Fruit fly (Drosophila melanogaster) whole organism, embryonic: ENCODE data around the gene east.

Experiments
- Ada2b ChIP-seq: fragments of 200-800 bp; sonication (Bioruptor generic); IDR thresholded peaks from 2 replicates; pipeline ENCODE4 v1.3.6; 2022; ENCODE audit warnings: missing biosample characterization, missing genetic modification characterization
- Aef1 ChIP-seq: fragments of 200-800 bp; sonication (Bioruptor generic); IDR thresholded peaks from 3 replicates; pipeline ENCODE4 v1.3.6; 2022; ENCODE audit warnings: missing biosample characterization, missing genetic modification characterization
- Asciz ChIP-seq: fragments of 200-800 bp; sonication (Bioruptor generic); optimal IDR thresholded peaks from 2 replicates; lab custom pipeline; 2017; ENCODE audit warnings: missing biosample characterization, mild to moderate bottlenecking, missing genetic modification characterization, missing genetic modification reagents
- CG11560 ChIP-seq: fragments of 200-800 bp; sonication (Bioruptor generic); IDR thresholded peaks from 3 replicates; pipeline ENCODE4 v1.3.6; 2022; ENCODE audit warnings: missing biosample characterization, missing genetic modification characterization
- CG12155 ChIP-seq: fragments of 200-800 bp; sonication (Bioruptor generic); optimal IDR thresholded peaks from 3 replicates; lab custom pipeline; 2016; ENCODE audit warnings: missing biosample characterization, missing genetic modification characterization
- CG12236 ChIP-seq: fragments of 200-800 bp; sonication (Bioruptor generic); optimal IDR thresholded peaks from 2 replicates; lab custom pipeline; 2016; ENCODE audit warnings: missing biosample characterization, missing genetic modification characterization
- CG12942 ChIP-seq: fragments of 200-800 bp; sonication (Bioruptor generic); optimal IDR thresholded peaks from 3 replicates; lab custom pipeline; 2016; ENCODE audit warnings: missing biosample characterization, missing genetic modification characterization
- CG14050 ChIP-seq: fragments of 200-800 bp; sonication (Bioruptor generic); IDR thresholded peaks from 3 replicates; pipeline ENCODE4 v1.3.6; 2022; ENCODE audit warnings: missing biosample characterization, missing genetic modification characterization
- CG14710 ChIP-seq: fragments of 200-800 bp; sonication (Bioruptor generic); optimal IDR thresholded peaks from 3 replicates; lab custom pipeline; 2019; ENCODE audit warnings: missing biosample characterization, mild to moderate bottlenecking, missing genetic modification characterization, moderate library complexity
- CG14860 ChIP-seq: fragments of 200-800 bp; sonication (Bioruptor generic); IDR thresholded peaks from 3 replicates; pipeline ENCODE4 v1.3.6; 2022; ENCODE audit warnings: missing biosample characterization, missing genetic modification characterization; ENCODE audit not compliant: partially characterized antibody
- CG15601 ChIP-seq: fragments of 200-800 bp; sonication (Bioruptor generic); optimal IDR thresholded peaks from 3 replicates; lab custom pipeline; 2019; ENCODE audit warnings: missing biosample characterization, mild to moderate bottlenecking, missing genetic modification characterization, moderate library complexity
- CG15696 ChIP-seq: fragments of 200-800 bp; sonication (Bioruptor generic); optimal IDR thresholded peaks from 2 replicates; lab custom pipeline; 2019; ENCODE audit warnings: missing biosample characterization, mild to moderate bottlenecking, missing genetic modification characterization, moderate library complexity
- CG1647 ChIP-seq: fragments of 200-800 bp; sonication (Bioruptor generic); optimal IDR thresholded peaks from 3 replicates; lab custom pipeline; 2016; ENCODE audit warnings: missing biosample characterization, missing genetic modification characterization
- CG16863 ChIP-seq: fragments of 200-800 bp; sonication (Bioruptor generic); optimal IDR thresholded peaks from 3 replicates; lab custom pipeline; 2016; ENCODE audit warnings: missing biosample characterization, missing genetic modification characterization
- CG17829 ChIP-seq: fragments of 200-800 bp; optimal IDR thresholded peaks from 2 replicates; lab custom pipeline; 2019; ENCODE audit warnings: missing biosample characterization, mild to moderate bottlenecking, missing genetic modification characterization, moderate library complexity
- CG18262 ChIP-seq: fragments of 200-800 bp; optimal IDR thresholded peaks from 3 replicates; lab custom pipeline; 2019; ENCODE audit warnings: missing biosample characterization, mild to moderate bottlenecking, missing genetic modification characterization, moderate library complexity
- CG1832 ChIP-seq: fragments of 200-800 bp; sonication (Bioruptor generic); optimal IDR thresholded peaks from 2 replicates; lab custom pipeline; 2017; ENCODE audit warnings: missing biosample characterization, mild to moderate bottlenecking, missing genetic modification characterization, inconsistent platforms
- CG2875 ChIP-seq: fragments of 200-800 bp; sonication (Bioruptor generic); optimal IDR thresholded peaks from 2 replicates; lab custom pipeline; 2017; ENCODE audit warnings: missing biosample characterization, mild to moderate bottlenecking, missing genetic modification characterization, missing genetic modification reagents
- CG30431 ChIP-seq: fragments of 200-800 bp; sonication (Bioruptor generic); optimal IDR thresholded peaks from 2 replicates; lab custom pipeline; 2017; ENCODE audit warnings: missing biosample characterization, missing genetic modification characterization
- CG31365 ChIP-seq: fragments of 200-800 bp; sonication (Bioruptor generic); optimal IDR thresholded peaks from 2 replicates; lab custom pipeline; 2018; ENCODE audit warnings: missing biosample characterization, mild to moderate bottlenecking, missing genetic modification characterization
- CG32532 ChIP-seq: fragments of 200-800 bp; sonication (Bioruptor generic); IDR thresholded peaks from 2 replicates; pipeline ENCODE4 v1.3.6; 2022; ENCODE audit warnings: missing biosample characterization, missing genetic modification characterization
- CG42726 ChIP-seq: fragments of 200-800 bp; sonication (Bioruptor generic); IDR thresholded peaks from 2 replicates; pipeline ENCODE4 v1.3.6; 2022; ENCODE audit warnings: missing biosample characterization, missing genetic modification characterization; ENCODE audit not compliant: partially characterized antibody
- CG4328 ChIP-seq: fragments of 200-800 bp; sonication (Bioruptor generic); optimal IDR thresholded peaks from 3 replicates; lab custom pipeline; 2017; ENCODE audit warnings: missing biosample characterization, missing genetic modification reagents, missing genetic modification characterization
- CG6689 ChIP-seq: fragments of 200-800 bp; sonication (Bioruptor generic); IDR thresholded peaks from 2 replicates; pipeline ENCODE4 v1.3.6; 2022; ENCODE audit warnings: missing biosample characterization, missing genetic modification characterization
- CG7271 ChIP-seq: fragments of 200-800 bp; sonication (Bioruptor generic); optimal IDR thresholded peaks from 2 replicates; lab custom pipeline; 2018; ENCODE audit warnings: missing biosample characterization, mild to moderate bottlenecking, missing genetic modification characterization, moderate library complexity
- CG7839 ChIP-seq: fragments of 200-800 bp; sonication (Bioruptor generic); optimal IDR thresholded peaks from 3 replicates; lab custom pipeline; 2018; ENCODE audit warnings: missing biosample characterization, mild to moderate bottlenecking, missing genetic modification characterization, moderate library complexity
- CG7928 ChIP-seq: fragments of 200-800 bp; sonication (Bioruptor generic); optimal IDR thresholded peaks from 2 replicates; lab custom pipeline; 2017; ENCODE audit warnings: missing biosample characterization, mild to moderate bottlenecking, missing genetic modification characterization
- CG8290 ChIP-seq, 3 experiments: fragments of 200-800 bp; sonication (Bioruptor generic); optimal IDR thresholded peaks; 2 replicates each; lab custom pipeline; 2016 to 2019; ENCODE audit warnings: missing biosample characterization in 3 of 3, missing genetic modification characterization in 3 of 3, mild to moderate bottlenecking in 2 of 3, moderate library complexity in 1 of 3
- CG8944 ChIP-seq: fragments of 200-800 bp; sonication (Bioruptor generic); optimal IDR thresholded peaks from 3 replicates; lab custom pipeline; 2016; ENCODE audit warnings: missing biosample characterization, missing genetic modification characterization
- Dip3 ChIP-seq: fragments of 200-800 bp; sonication (Bioruptor generic); optimal IDR thresholded peaks from 3 replicates; lab custom pipeline; 2016; ENCODE audit warnings: missing biosample characterization, missing genetic modification characterization
- HHEX ChIP-seq: fragments of 200-800 bp; sonication (Bioruptor generic); optimal IDR thresholded peaks from 3 replicates; lab custom pipeline; 2017; ENCODE audit warnings: missing biosample characterization, mild to moderate bottlenecking, missing genetic modification characterization, missing genetic modification reagents
- Jarid2 ChIP-seq: fragments of 200-800 bp; sonication (Bioruptor generic); optimal IDR thresholded peaks from 3 replicates; lab custom pipeline; 2017; ENCODE audit warnings: mild to moderate bottlenecking, missing biosample characterization, missing genetic modification reagents, missing genetic modification characterization
- Nf-YA ChIP-seq: fragments of 200-800 bp; sonication (Bioruptor generic); IDR thresholded peaks from 2 replicates; pipeline ENCODE4 v1.3.6; 2022; ENCODE audit warnings: missing biosample characterization, missing genetic modification characterization
- Scr ChIP-seq: fragments of 200-800 bp; sonication (Bioruptor generic); IDR thresholded peaks from 2 replicates; pipeline ENCODE4 v1.3.6; 2022; ENCODE audit warnings: missing biosample characterization, missing genetic modification characterization; ENCODE audit not compliant: partially characterized antibody
- Sry-δ ChIP-seq: fragments of 200-800 bp; sonication (Bioruptor generic); optimal IDR thresholded peaks from 2 replicates; lab custom pipeline; 2016; ENCODE audit warnings: missing biosample characterization, missing genetic modification characterization
- Xbp1 ChIP-seq: fragments of 200-800 bp; sonication (Bioruptor generic); optimal IDR thresholded peaks from 3 replicates; lab custom pipeline; 2016; ENCODE audit warnings: missing biosample characterization, mild to moderate bottlenecking, missing genetic modification characterization
- bowl ChIP-seq: fragments of 200-800 bp; sonication (Bioruptor generic); IDR thresholded peaks from 2 replicates; pipeline ENCODE4 v1.3.6; 2022; ENCODE audit warnings: missing biosample characterization, missing genetic modification characterization
- bsh ChIP-seq, 2 experiments: fragments of 200-800 bp; sonication (Bioruptor generic); optimal IDR thresholded peaks; 2 replicates each; lab custom pipeline; 2017 to 2018; ENCODE audit warnings: mild to moderate bottlenecking in 2 of 2, missing biosample characterization in 2 of 2, missing genetic modification characterization in 2 of 2, moderate library complexity in 1 of 2
- btn ChIP-seq: fragments of 200-800 bp; sonication (Bioruptor generic); optimal IDR thresholded peaks from 2 replicates; lab custom pipeline; 2016; ENCODE audit warnings: missing biosample characterization, missing genetic modification characterization
- emc ChIP-seq: fragments of 200-800 bp; sonication (Bioruptor generic); optimal IDR thresholded peaks from 2 replicates; lab custom pipeline; 2016; ENCODE audit warnings: missing biosample characterization, missing genetic modification characterization
- ewg ChIP-seq: fragments of 200-800 bp; sonication (Bioruptor generic); optimal IDR thresholded peaks from 3 replicates; lab custom pipeline; 2017; ENCODE audit warnings: mild to moderate bottlenecking, missing biosample characterization, missing genetic modification reagents, missing genetic modification characterization
- ftz-f1 ChIP-seq: fragments of 200-800 bp; sonication (Bioruptor generic); optimal IDR thresholded peaks from 2 replicates; lab custom pipeline; 2016; ENCODE audit warnings: missing biosample characterization, missing genetic modification characterization
- hb ChIP-seq: fragments of 200-800 bp; sonication (Bioruptor generic); IDR thresholded peaks from 3 replicates; pipeline ENCODE4 v1.3.6; 2022; ENCODE audit warnings: missing biosample characterization, missing genetic modification characterization; ENCODE audit not compliant: partially characterized antibody
- ken ChIP-seq: fragments of 200-800 bp; sonication (Bioruptor generic); IDR thresholded peaks from 3 replicates; pipeline ENCODE4 v1.3.6; 2022; ENCODE audit warnings: missing biosample characterization, missing genetic modification characterization
- lola ChIP-seq, 3 experiments: fragments of >200 bp in 2 of 3; fragments of 200-800 bp in 1 of 3; sonication (Bioruptor generic) in 1 of 3; optimal IDR thresholded peaks; 2 replicates each; lab custom pipeline; 2017 to 2019; ENCODE audit warnings: missing biosample characterization in 3 of 3, missing genetic modification characterization in 3 of 3, mild to moderate bottlenecking in 1 of 3, moderate library complexity in 1 of 3
- otp ChIP-seq: fragments of 200-800 bp; sonication (Bioruptor generic); IDR thresholded peaks from 3 replicates; pipeline ENCODE4, ENCODE4 v1.3.6; 2022; ENCODE audit warnings: missing biosample characterization, missing genetic modification characterization
- sisA ChIP-seq: fragments of 200-800 bp; sonication (Bioruptor generic); IDR thresholded peaks from 2 replicates; pipeline ENCODE4 v1.3.6; 2022; ENCODE audit warnings: missing biosample characterization, missing genetic modification characterization
- sr ChIP-seq: fragments of 200-800 bp; sonication (Bioruptor generic); IDR thresholded peaks from 3 replicates; pipeline ENCODE4 v1.3.6; 2022; ENCODE audit warnings: missing biosample characterization, missing genetic modification characterization
- unc-4 ChIP-seq: fragments of 200-800 bp; sonication (Bioruptor generic); IDR thresholded peaks from 2 replicates; pipeline ENCODE4 v1.3.6; 2022; ENCODE audit warnings: missing biosample characterization, missing genetic modification characterization; ENCODE audit not compliant: partially characterized antibody

The east gene

DNA sequence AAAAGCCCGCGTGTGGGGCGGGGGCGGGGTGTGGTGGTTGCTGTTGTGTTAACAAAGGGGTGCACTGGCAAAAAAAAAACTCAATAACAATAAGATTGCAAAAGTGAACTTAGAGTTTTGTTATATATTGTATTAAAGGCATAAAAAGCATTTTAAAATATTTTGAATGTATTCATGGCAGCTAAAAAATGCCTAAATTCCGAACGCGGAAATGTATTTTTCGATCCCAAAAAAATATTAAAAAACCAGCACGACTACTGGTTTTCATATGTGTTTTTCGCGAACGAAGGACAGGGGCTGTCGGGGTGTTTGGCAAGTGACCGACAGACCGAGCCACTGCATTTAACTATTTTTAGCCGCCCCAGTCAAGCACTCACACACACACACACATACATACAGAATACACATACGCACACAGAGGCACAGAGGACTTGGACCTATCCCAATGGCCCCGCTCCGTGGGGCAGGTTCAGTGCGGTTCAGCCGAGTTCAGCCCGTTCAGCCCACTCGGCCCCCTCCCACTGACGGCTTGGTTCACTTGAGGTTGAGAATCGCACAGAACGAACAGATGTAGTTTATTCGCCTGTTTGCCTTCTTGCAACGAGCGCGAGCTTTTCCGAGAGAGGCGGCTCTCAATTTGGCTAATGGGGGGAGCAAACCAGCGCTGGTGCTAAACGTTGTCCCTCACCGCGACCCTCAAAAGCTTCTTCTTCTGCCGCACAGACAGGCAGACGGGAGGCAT lies 43.7 kb upstream of the east start (continued):
- TF ChIP-seq CG14050 (GFP tag; lab: Robert Waterston, UW), result no peak
- TF ChIP-seq Asciz (GFP tag; lab: Kevin White, UChicago), result no peak
- 0 out of 3 replicates have a peak, but pooled peaks have one; percentile 37 for TF ChIP-seq sr (GFP tag; lab: Robert Waterston, UW)
- no peak for TF ChIP-seq HHEX (GFP tag; lab: Kevin White, UChicago)
- TF ChIP-seq otp, result no peak
- TF ChIP-seq CG15601 (tag; lab: Kevin White, UChicago), result no peak
- TF ChIP-seq CG31365 (tag; lab: Kevin White, UChicago), result no peak
- no peak for TF ChIP-seq CG12236 (GFP tag; lab: Kevin White, UChicago)
- TF ChIP-seq CG30431 (GFP tag; lab: Kevin White, UChicago), result no peak
- no peak for TF ChIP-seq emc (GFP tag; lab: Kevin White, UChicago)
- peak in 1 of 2 experiments; percentile 1 for TF ChIP-seq bsh (GFP tag; optimal IDR thresholded peaks at IDR 0.05; lab: Kevin White, UChicago)
- TF ChIP-seq CG8944 (GFP tag; lab: Kevin White, UChicago), result no peak
- TF ChIP-seq CG1647 (GFP tag; lab: Kevin White, UChicago), result no peak
- TF ChIP-seq CG15696, result no peak
- TF ChIP-seq ewg (GFP tag; lab: Kevin White, UChicago), result peak; percentile 1
- TF ChIP-seq CG18262 (tag; lab: Kevin White, UChicago), result no peak
- TF ChIP-seq CG12155 (GFP tag; lab: Kevin White, UChicago), result no peak
- no peak for TF ChIP-seq CG4328 (GFP tag; lab: Kevin White, UChicago)
- TF ChIP-seq CG16863, result no peak
- TF ChIP-seq CG12942 (GFP tag; lab: Kevin White, UChicago), result no peak
- no peak for TF ChIP-seq CG14710
- TF ChIP-seq ken, result no peak
- TF ChIP-seq CG2875, result no peak
- TF ChIP-seq bowl, result no peak
- TF ChIP-seq CG17829 (tag; lab: Kevin White, UChicago), result no peak
- no peak for TF ChIP-seq CG42726
- TF ChIP-seq Ada2b, result no peak
- no peak for TF ChIP-seq Xbp1 (GFP tag; lab: Kevin White, UChicago)
- no peak for TF ChIP-seq unc-4 (GFP tag; lab: Robert Waterston, UW)
- no peak for TF ChIP-seq CG32532
- peak; percentile 12 for TF ChIP-seq CG7839 (tag; lab: Kevin White, UChicago)
- TF ChIP-seq ftz-f1 (GFP tag; lab: Kevin White, UChicago), result no peak
- no peak for TF ChIP-seq sisA (GFP tag; lab: Robert Waterston, UW)
- TF ChIP-seq Aef1 (GFP tag; lab: Robert Waterston, UW), result 0 out of 3 replicates have a peak, but pooled peaks have one; percentile 6
- TF ChIP-seq CG1832 (GFP tag; lab: Kevin White, UChicago), result no peak
- no peak for TF ChIP-seq Jarid2
- no peak for TF ChIP-seq Dip3 (GFP tag; lab: Kevin White, UChicago)
- no peak for TF ChIP-seq Nf-YA
- no peak for TF ChIP-seq CG14860 (GFP tag; lab: Robert Waterston, UW)
- TF ChIP-seq CG8290 (GFP tag; optimal IDR thresholded peaks at IDR 0.05; lab: Kevin White, UChicago), result no peak
- no peak for TF ChIP-seq CG8290 (tag; optimal IDR thresholded peaks at IDR 0.05; lab: Kevin White, UChicago)
- no peak for TF ChIP-seq Sry-δ
- TF ChIP-seq btn (GFP tag; lab: Kevin White, UChicago), result no peak
- TF ChIP-seq CG7271 (tag; lab: Kevin White, UChicago), result no peak
- TF ChIP-seq CG6689 (GFP tag; lab: Robert Waterston, UW), result 0 out of 2 replicates have a peak, but pooled peaks have one; percentile 12
- no peak for TF ChIP-seq CG11560 (tag; lab: Robert Waterston, UW)
- no peak for TF ChIP-seq hb (GFP tag; lab: Robert Waterston, UW)
- no peak for TF ChIP-seq lola (GFP tag; optimal IDR thresholded peaks at IDR 0.05; lab: Kevin White, UChicago)
- no peak for TF ChIP-seq Scr
- TF ChIP-seq CG7928 (GFP tag; lab: Kevin White, UChicago), result no peak
